Worm (Caenorhabditis elegans) whole organism, L1 larva: Measurements from ENCODE around the gene glb-33.

Experiments used
- C04F5.9 ChIP-seq: sonication (generic microtip); optimal IDR thresholded peaks from 2 replicates; lab custom pipeline; 2016; ENCODE audit warnings: missing genetic modification characterization, missing compliant biosample characterization
- C34B4.2 ChIP-seq: sonication (generic microtip); optimal IDR thresholded peaks from 2 replicates; lab custom pipeline; 2017; ENCODE audit warnings: mild to moderate bottlenecking, missing genetic modification characterization, missing compliant biosample characterization
- F16B12.6 ChIP-seq: fragments of 150-350 bp; optimal IDR thresholded peaks from 2 replicates; lab custom pipeline; 2014; ENCODE audit warnings: missing biosample characterization, missing genetic modification characterization
- Y116A8C.19 ChIP-seq: sonication (generic microtip); optimal IDR thresholded peaks from 2 replicates; lab custom pipeline; 2016; ENCODE audit warnings: missing compliant biosample characterization, missing genetic modification characterization, borderline replicate concordance
- aha-1 ChIP-seq: fragments of 150-350 bp; optimal IDR thresholded peaks from 2 replicates; lab custom pipeline; 2014; ENCODE audit warnings: missing biosample characterization, missing genetic modification characterization
- aly-2 ChIP-seq: fragments of 150-350 bp; optimal IDR thresholded peaks from 2 replicates; lab custom pipeline; 2014; ENCODE audit warnings: missing biosample characterization, missing genetic modification characterization
- ama-1 ChIP-seq: fragments of 150-350 bp; optimal IDR thresholded peaks from 2 replicates; lab custom pipeline; 2014
- blmp-1 ChIP-seq: fragments of 150-350 bp; optimal IDR thresholded peaks from 2 replicates; lab custom pipeline; 2014; ENCODE audit warnings: missing biosample characterization, missing genetic modification characterization
- ceh-88 ChIP-seq: fragments of 200-800 bp; sonication (Bioruptor generic); IDR thresholded peaks from 2 replicates; pipeline ENCODE4 v1.3.6; 2022; ENCODE audit warnings: missing genetic modification characterization, missing compliant biosample characterization
- ces-1 ChIP-seq: fragments of 150-350 bp; optimal IDR thresholded peaks from 2 replicates; lab custom pipeline; 2014; ENCODE audit warnings: missing biosample characterization, missing genetic modification reagents, missing genetic modification characterization
- dpl-1 ChIP-seq, 3 experiments: fragments of 150-350 bp in 2 of 3; sonication (generic microtip) in 1 of 3; optimal IDR thresholded peaks; 2 replicates each; lab custom pipeline; 2014 to 2017; ENCODE audit warnings: missing biosample characterization in 3 of 3, missing genetic modification characterization in 3 of 3, missing genetic modification reagents in 3 of 3
- dsc-1 ChIP-seq: sonication (generic microtip); optimal IDR thresholded peaks from 2 replicates; lab custom pipeline; 2016; ENCODE audit warnings: mild to moderate bottlenecking, missing genetic modification characterization, missing compliant biosample characterization
- efl-3 ChIP-seq: fragments of 200-800 bp; sonication (Bioruptor generic); optimal IDR thresholded peaks from 2 replicates; lab custom pipeline; 2018; ENCODE audit warnings: mild to moderate bottlenecking, missing genetic modification characterization, missing compliant biosample characterization
- egl-27 ChIP-seq, 2 experiments: fragments of 150-350 bp in 1 of 2; sonication (generic microtip); optimal IDR thresholded peaks; 3 replicates each; lab custom pipeline; 2017 to 2018; ENCODE audit warnings: missing biosample characterization in 2 of 2, missing genetic modification characterization in 2 of 2, missing genetic modification reagents in 2 of 2
- elt-2 ChIP-seq: sonication (generic microtip); optimal IDR thresholded peaks from 2 replicates; lab custom pipeline; 2016; ENCODE audit warnings: missing genetic modification characterization, mild to moderate bottlenecking, inconsistent platforms, missing compliant biosample characterization, missing genetic modification reagents
- fkh-10 ChIP-seq: sonication (generic microtip); optimal IDR thresholded peaks from 2 replicates; lab custom pipeline; 2017; ENCODE audit warnings: missing biosample characterization, missing genetic modification reagents, missing genetic modification characterization
- fkh-4 ChIP-seq: sonication (generic microtip); optimal IDR thresholded peaks from 2 replicates; lab custom pipeline; 2016; ENCODE audit warnings: missing compliant biosample characterization, missing genetic modification characterization, borderline replicate concordance
- fkh-8 ChIP-seq: sonication (generic microtip); optimal IDR thresholded peaks from 2 replicates; lab custom pipeline; 2016; ENCODE audit warnings: mild to moderate bottlenecking, missing genetic modification characterization, missing compliant biosample characterization
- grh-1 ChIP-seq: fragments of 200-800 bp; sonication (Bioruptor generic); IDR thresholded peaks from 2 replicates; pipeline ENCODE4 v1.3.6; 2022; ENCODE audit warnings: missing genetic modification reagents, missing genetic modification characterization, missing compliant biosample characterization
- hpl-2 ChIP-seq: fragments of 150-350 bp; optimal IDR thresholded peaks from 2 replicates; lab custom pipeline; 2014; ENCODE audit warnings: missing biosample characterization, missing genetic modification reagents, missing genetic modification characterization
- irx-1 ChIP-seq: sonication (generic microtip); optimal IDR thresholded peaks from 2 replicates; lab custom pipeline; 2016; ENCODE audit warnings: missing genetic modification characterization, missing compliant biosample characterization
- isw-1 ChIP-seq: fragments of 200-800 bp; sonication (Bioruptor generic); IDR thresholded peaks from 2 replicates; pipeline ENCODE4 v1.3.6; 2022; ENCODE audit warnings: missing genetic modification characterization, missing compliant biosample characterization
- jun-1 ChIP-seq: fragments of 150-350 bp; optimal IDR thresholded peaks from 2 replicates; lab custom pipeline; 2014; ENCODE audit warnings: missing biosample characterization, missing genetic modification reagents, missing genetic modification characterization
- lin-14 ChIP-seq: fragments of 200-800 bp; sonication (Bioruptor generic); optimal IDR thresholded peaks from 2 replicates; lab custom pipeline; 2018; ENCODE audit warnings: mild to moderate bottlenecking, missing genetic modification characterization, moderate library complexity, missing compliant biosample characterization
- lin-15B ChIP-seq: fragments of 150-350 bp; sonication (generic microtip); optimal IDR thresholded peaks from 3 replicates; lab custom pipeline; 2014; ENCODE audit warnings: missing biosample characterization, missing genetic modification characterization
- lir-3 ChIP-seq: sonication (generic microtip); optimal IDR thresholded peaks from 2 replicates; lab custom pipeline; 2016; ENCODE audit warnings: mild to moderate bottlenecking, missing genetic modification characterization, moderate library complexity, missing compliant biosample characterization; ENCODE audit not compliant: poor library complexity
- lsy-2 ChIP-seq, 2 experiments: fragments of 150-350 bp; optimal IDR thresholded peaks; 2 replicates each; lab custom pipeline; 2014; ENCODE audit warnings: missing biosample characterization in 2 of 2, missing genetic modification characterization in 2 of 2
- mab-9 ChIP-seq: fragments of 200-800 bp; sonication (Bioruptor generic); IDR thresholded peaks from 2 replicates; pipeline ENCODE4 v1.3.6; 2022; ENCODE audit warnings: missing genetic modification reagents, missing genetic modification characterization, missing compliant biosample characterization
- mdl-1 ChIP-seq, 2 experiments: fragments of 150-350 bp; optimal IDR thresholded peaks; 2 replicates each; lab custom pipeline; 2014 to 2017; ENCODE audit warnings: missing biosample characterization in 2 of 2, missing genetic modification characterization in 2 of 2, inconsistent platforms in 1 of 2
- nhr-11 ChIP-seq: fragments of 150-350 bp; optimal IDR thresholded peaks from 2 replicates; lab custom pipeline; 2014; ENCODE audit warnings: missing biosample characterization, missing genetic modification characterization
- nhr-12 ChIP-seq: sonication (generic microtip); optimal IDR thresholded peaks from 2 replicates; lab custom pipeline; 2017; ENCODE audit warnings: missing biosample characterization, missing genetic modification characterization
- nhr-19 ChIP-seq: fragments of 200-800 bp; sonication (Bioruptor generic); conservative IDR thresholded peaks from 2 replicates; pipeline ENCODE4 v1.3.6; 2022; ENCODE audit warnings: missing genetic modification characterization, missing compliant biosample characterization
- nhr-20 ChIP-seq: sonication (generic microtip); optimal IDR thresholded peaks from 2 replicates; lab custom pipeline; 2016; ENCODE audit warnings: mild to moderate bottlenecking, missing genetic modification characterization, missing compliant biosample characterization
- nhr-237 ChIP-seq: fragments of 150-350 bp; optimal IDR thresholded peaks from 2 replicates; lab custom pipeline; 2014; ENCODE audit warnings: missing biosample characterization, missing genetic modification characterization
- nhr-71 ChIP-seq: sonication (generic microtip); optimal IDR thresholded peaks from 2 replicates; lab custom pipeline; 2016; ENCODE audit warnings: mild to moderate bottlenecking, missing genetic modification characterization, moderate library complexity, missing compliant biosample characterization
- nhr-77 ChIP-seq: fragments of 150-350 bp; optimal IDR thresholded peaks from 2 replicates; lab custom pipeline; 2014; ENCODE audit warnings: missing biosample characterization, missing genetic modification characterization
- nhr-84 ChIP-seq: sonication (generic microtip); optimal IDR thresholded peaks from 2 replicates; lab custom pipeline; 2017; ENCODE audit warnings: missing biosample characterization, missing genetic modification characterization
- pag-3 ChIP-seq: sonication (generic microtip); optimal IDR thresholded peaks from 2 replicates; lab custom pipeline; 2017; ENCODE audit warnings: missing genetic modification characterization, mild to moderate bottlenecking, missing compliant biosample characterization, antibody characterized with exemption, borderline replicate concordance; ENCODE audit not compliant: insufficient read depth
- pqm-1 ChIP-seq: sonication (generic microtip); optimal IDR thresholded peaks from 3 replicates; lab custom pipeline; 2017; ENCODE audit warnings: missing biosample characterization, missing genetic modification characterization
- snu-23 ChIP-seq: sonication (generic microtip); optimal IDR thresholded peaks from 2 replicates; lab custom pipeline; 2016; ENCODE audit warnings: missing genetic modification characterization, missing compliant biosample characterization
- sox-4 ChIP-seq: sonication (generic microtip); optimal IDR thresholded peaks from 2 replicates; lab custom pipeline; 2016; ENCODE audit warnings: missing genetic modification characterization, missing compliant biosample characterization
- sptf-1 ChIP-seq: fragments of 150-350 bp; optimal IDR thresholded peaks from 2 replicates; lab custom pipeline; 2014; ENCODE audit warnings: missing biosample characterization, missing genetic modification characterization
- sup-37 ChIP-seq: fragments of 200-800 bp; sonication (Bioruptor generic); optimal IDR thresholded peaks from 2 replicates; lab custom pipeline; 2018; ENCODE audit warnings: mild to moderate bottlenecking, missing genetic modification characterization, missing compliant biosample characterization
- tbx-2 ChIP-seq: sonication (generic microtip); optimal IDR thresholded peaks from 2 replicates; lab custom pipeline; 2016; ENCODE audit warnings: missing genetic modification characterization, missing compliant biosample characterization
- unc-130 ChIP-seq: fragments of 150-350 bp; optimal IDR thresholded peaks from 2 replicates; lab custom pipeline; 2017; ENCODE audit warnings: missing biosample characterization, missing genetic modification characterization, inconsistent platforms
- unc-30 ChIP-seq: sonication (generic microtip); optimal IDR thresholded peaks from 2 replicates; lab custom pipeline; 2017; ENCODE audit warnings: missing biosample characterization, missing genetic modification characterization
- unc-62 ChIP-seq: fragments of 150-350 bp; optimal IDR thresholded peaks from 2 replicates; lab custom pipeline; 2014; ENCODE audit warnings: missing biosample characterization, missing genetic modification reagents, missing genetic modification characterization
- unc-98 ChIP-seq: fragments of 200-800 bp; sonication (Bioruptor generic); IDR thresholded peaks from 2 replicates; pipeline ENCODE4 v1.3.6; 2022; ENCODE audit warnings: missing genetic modification characterization, missing compliant biosample characterization
- vab-15 ChIP-seq: sonication (generic microtip); optimal IDR thresholded peaks from 2 replicates; lab custom pipeline; 2017; ENCODE audit warnings: missing genotype, mild to moderate bottlenecking, missing genetic modification characterization, missing compliant biosample characterization
- xbp-1 ChIP-seq: sonication (generic microtip); optimal IDR thresholded peaks from 2 replicates; lab custom pipeline; 2016; ENCODE audit warnings: missing genetic modification characterization, missing compliant biosample characterization
- zag-1 ChIP-seq: fragments of 150-350 bp; optimal IDR thresholded peaks from 2 replicates; lab custom pipeline; 2014; ENCODE audit warnings: missing biosample characterization, missing genetic modification characterization
- zip-4 ChIP-seq: fragments of 200-800 bp; sonication (Bioruptor generic); optimal IDR thresholded peaks from 2 replicates; lab custom pipeline; 2018; ENCODE audit warnings: mild to moderate bottlenecking, missing genetic modification characterization, moderate library complexity, missing compliant biosample characterization
- ztf-4 ChIP-seq: fragments of 150-350 bp; optimal IDR thresholded peaks from 2 replicates; lab custom pipeline; 2014; ENCODE audit warnings: missing biosample characterization, missing genetic modification characterization

The glb-33 gene

DNA sequence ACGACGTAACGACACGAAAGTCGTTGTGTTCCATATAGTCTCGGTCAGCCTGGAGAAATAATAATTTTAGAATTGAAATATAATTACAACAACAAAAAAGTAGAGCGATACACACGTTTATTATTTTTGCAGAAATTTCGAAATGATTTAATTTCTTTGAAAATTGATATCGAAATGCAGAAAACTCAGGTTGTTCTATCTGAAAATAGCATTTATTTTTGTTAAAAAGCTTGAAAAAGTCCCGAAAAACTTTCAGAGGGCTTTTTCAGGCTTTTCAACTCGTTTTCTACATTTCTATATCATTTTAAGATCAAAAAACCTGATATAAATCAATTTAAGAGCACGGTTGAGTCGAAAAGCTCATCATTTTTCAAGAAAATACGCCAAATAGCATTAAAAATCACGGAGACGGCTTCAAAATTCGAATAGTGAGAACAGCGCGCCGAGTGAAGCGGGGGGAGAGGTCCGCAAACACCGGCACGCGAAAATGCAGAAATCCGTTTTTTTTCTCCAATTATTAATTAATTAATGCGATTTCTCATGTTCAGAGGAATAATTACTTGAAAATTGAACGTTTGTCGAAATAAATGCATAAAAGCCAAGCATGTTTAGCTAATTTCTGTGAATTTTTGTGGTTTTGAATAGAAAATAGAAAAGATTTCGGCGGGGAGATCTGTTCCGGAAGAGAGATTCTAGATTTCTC is 31.4 kb downstream of the glb-33 start, which contains the start of gene rga-4:
TSS of gene rga-4 (minus strand) at position 51 of the 703 bp plus-strand sequence.
- TF ChIP-seq nhr-77 (tag; lab: Kevin White, UChicago), result no peak
- peak; percentile 87 for TF ChIP-seq F16B12.6
- TF ChIP-seq ceh-88 (GFP tag; lab: Robert Waterston, UW), result no peak
- no peak for TF ChIP-seq fkh-4
- TF ChIP-seq tbx-2, result peak; percentile 17
- no peak for TF ChIP-seq mab-9
- TF ChIP-seq hpl-2 (GFP tag; lab: Kevin White, UChicago), result no peak
- TF ChIP-seq sptf-1 (tag; lab: Kevin White, UChicago), result no peak
- no peak for TF ChIP-seq nhr-11 (tag; lab: Kevin White, UChicago)
- no peak for TF ChIP-seq unc-30
- no peak for TF ChIP-seq fkh-8 (tag; lab: Kevin White, UChicago)
- 0 out of 2 replicates have a peak, but pooled peaks have one; percentile 23 for TF ChIP-seq grh-1 (GFP tag; lab: Robert Waterston, UW)
- no peak for TF ChIP-seq pag-3
- TF ChIP-seq nhr-19 (GFP tag; lab: Robert Waterston, UW), result no peak; the same call in 1 of the 2 replicates
- TF ChIP-seq aly-2 (tag; lab: Kevin White, UChicago), result no peak
- TF ChIP-seq jun-1 (tag; lab: Kevin White, UChicago), result no peak
- TF ChIP-seq xbp-1 (tag; lab: Kevin White, UChicago), result peak; percentile 45
- no peak for TF ChIP-seq nhr-237 (tag; lab: Kevin White, UChicago)
- TF ChIP-seq dsc-1, result peak; percentile 73
- peak; percentile 53 for TF ChIP-seq snu-23 (GFP tag; lab: Kevin White, UChicago)
- TF ChIP-seq nhr-12, result no peak
- no peak for TF ChIP-seq unc-62 (GFP tag; lab: Kevin White, UChicago)
- no peak for TF ChIP-seq unc-98 (GFP tag; lab: Robert Waterston, UW)
- TF ChIP-seq irx-1 (tag; lab: Kevin White, UChicago), result peak; percentile 34
- no peak for TF ChIP-seq lir-3
- TF ChIP-seq ztf-4 (tag; lab: Kevin White, UChicago), result no peak
- TF ChIP-seq nhr-20, result peak; percentile 45
- no peak for TF ChIP-seq ama-1
- no peak for TF ChIP-seq isw-1 (GFP tag; lab: Robert Waterston, UW)
- no peak for TF ChIP-seq Y116A8C.19 (tag; lab: Kevin White, UChicago)
- peak; percentile 47 for TF ChIP-seq nhr-71 (tag; lab: Kevin White, UChicago)
- no peak for TF ChIP-seq sup-37 (GFP tag; lab: Kevin White, UChicago)
- TF ChIP-seq nhr-84, result no peak
- TF ChIP-seq pqm-1 (tag; lab: Kevin White, UChicago), result no peak
- TF ChIP-seq lin-14 (GFP tag; lab: Kevin White, UChicago), result no peak
- no peak for TF ChIP-seq lin-15B (tag; lab: Kevin White, UChicago)
- TF ChIP-seq unc-130 (tag; lab: Kevin White, UChicago), result peak; percentile 31
- TF ChIP-seq fkh-10 (GFP tag; lab: Kevin White, UChicago), result no peak
- TF ChIP-seq C34B4.2 (tag; lab: Kevin White, UChicago), result no peak
- TF ChIP-seq sox-4 (tag; lab: Kevin White, UChicago), result no peak
- peak; percentile 38 to 41 for TF ChIP-seq lsy-2 (tag; optimal IDR thresholded peaks at IDR 0.05; lab: Kevin White, UChicago)
- no peak for TF ChIP-seq ces-1 (GFP tag; lab: Kevin White, UChicago)
- TF ChIP-seq blmp-1 (tag; lab: Kevin White, UChicago), result no peak
- no peak for TF ChIP-seq egl-27 (tag; optimal IDR thresholded peaks at IDR 0.05; lab: Kevin White, UChicago)
- peak in 1 of 2 experiments; percentile 6 for TF ChIP-seq mdl-1 (tag; optimal IDR thresholded peaks at IDR 0.05; lab: Kevin White, UChicago)
- no peak for TF ChIP-seq aha-1
- no peak for TF ChIP-seq elt-2 (tag; lab: Kevin White, UChicago)
- peak; percentile 75 for TF ChIP-seq vab-15 (tag; lab: Kevin White, UChicago)
- TF ChIP-seq zip-4 (GFP tag; lab: Kevin White, UChicago), result no peak
- TF ChIP-seq C04F5.9, result no peak
- no peak for TF ChIP-seq zag-1 (tag; lab: Kevin White, UChicago)
- TF ChIP-seq dpl-1 (GFP tag; optimal IDR thresholded peaks at IDR 0.05; lab: Kevin White, UChicago), result peak; percentile 66 to 81 (median 74)
- no peak for TF ChIP-seq efl-3
